Worm (Caenorhabditis elegans): ENCODE data around the gene hat-1.
A peak's percentile ranks its signal among the peaks of the same experiment; 100 is the strongest.

The hat-1 gene

DNA sequence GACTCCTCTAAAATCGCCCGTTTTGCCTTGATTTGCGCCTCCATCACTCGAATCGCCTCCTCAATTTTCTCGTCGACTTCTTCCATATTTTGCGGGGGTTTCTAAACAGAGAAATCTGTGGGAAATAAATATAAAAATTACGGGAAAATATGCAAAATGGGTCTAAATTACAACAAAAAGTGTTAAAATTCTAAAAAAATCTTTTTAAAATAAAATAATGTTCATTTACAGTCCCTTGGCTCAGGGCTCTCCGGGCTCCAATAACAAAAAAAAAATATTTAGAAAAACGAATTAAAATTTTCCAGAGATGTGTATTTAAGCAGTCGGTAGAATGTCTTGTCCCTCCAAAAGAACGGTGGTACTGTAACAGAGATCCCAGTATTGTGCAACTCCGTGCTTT is 16.9 kb upstream of the hat-1 start, which contains the start of gene M03C11.6:
TSS of gene M03C11.6 (minus strand) at position 101 of the 400 bp plus-strand sequence.
- TF ChIP-seq ztf-23 (GFP tag; IDR thresholded peaks at IDR 0.05), result no peak
- no peak for TF ChIP-seq klf-2 (GFP tag; conservative IDR thresholded peaks at IDR 0.05)
- TF ChIP-seq cog-1 (tag; optimal IDR thresholded peaks at IDR 0.05), result no peak
- TF ChIP-seq ztf-29 (GFP tag; IDR thresholded peaks at IDR 0.05), result no peak
- TF ChIP-seq ref-1 (GFP tag; conservative IDR thresholded peaks at IDR 0.05), result no peak
- no peak for TF ChIP-seq tab-1 (GFP tag; IDR thresholded peaks at IDR 0.05)
- no peak for TF ChIP-seq flt-1 (GFP tag; IDR thresholded peaks at IDR 0.05)

DNA sequence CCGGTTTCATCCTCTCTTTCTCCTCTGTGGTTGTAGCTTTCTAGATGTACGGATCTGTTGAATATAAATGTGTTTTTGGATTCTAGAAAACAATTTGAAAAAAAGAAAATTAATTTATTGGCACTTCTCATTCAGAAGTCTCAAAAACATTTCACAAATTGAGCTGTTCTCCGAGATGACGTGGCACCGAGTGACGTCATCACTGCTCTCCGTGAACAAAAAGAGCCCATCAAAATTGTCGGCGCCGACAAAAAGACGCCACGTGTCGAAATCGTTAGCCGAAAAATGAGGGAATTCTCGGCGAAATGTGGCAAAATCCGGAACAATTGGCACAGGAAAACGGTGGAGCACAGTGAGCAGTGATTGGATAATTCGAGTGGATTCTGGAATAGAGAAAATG is 14.6 kb upstream of the hat-1 start:
- TF ChIP-seq med-1 (GFP tag; optimal IDR thresholded peaks at IDR 0.05; ENCODE audit: insufficient read depth) (no peak), ref-1 (GFP tag; conservative IDR thresholded peaks at IDR 0.05) (0 out of 2 replicates have a peak, but pooled peaks have one; percentile 22)

- TF ChIP-seq tab-1 (GFP tag; IDR thresholded peaks at IDR 0.05), result no peak
- no peak for TF ChIP-seq T22C8.4 (GFP tag; IDR thresholded peaks at IDR 0.05)
- TF ChIP-seq med-1 (GFP tag; optimal IDR thresholded peaks at IDR 0.05; ENCODE audit: insufficient read depth), result no peak
- TF ChIP-seq cog-1 (tag; optimal IDR thresholded peaks at IDR 0.05), result no peak
- no peak for TF ChIP-seq ztf-29 (GFP tag; IDR thresholded peaks at IDR 0.05)
- TF ChIP-seq klf-2 (GFP tag; conservative IDR thresholded peaks at IDR 0.05), result no peak
- TF ChIP-seq flt-1 (GFP tag; IDR thresholded peaks at IDR 0.05), result no peak
- TF ChIP-seq ztf-23 (GFP tag; IDR thresholded peaks at IDR 0.05), result no peak
- TF ChIP-seq ref-1 (GFP tag; conservative IDR thresholded peaks at IDR 0.05), result no peak
These were observed 8.8 kb upstream of the hat-1 start, which contains the start of gene ymel-1 for ce11 chrIII:10415822-10416221. ymel-1 (plus strand) TSS chrIII:10416139.

DNA sequence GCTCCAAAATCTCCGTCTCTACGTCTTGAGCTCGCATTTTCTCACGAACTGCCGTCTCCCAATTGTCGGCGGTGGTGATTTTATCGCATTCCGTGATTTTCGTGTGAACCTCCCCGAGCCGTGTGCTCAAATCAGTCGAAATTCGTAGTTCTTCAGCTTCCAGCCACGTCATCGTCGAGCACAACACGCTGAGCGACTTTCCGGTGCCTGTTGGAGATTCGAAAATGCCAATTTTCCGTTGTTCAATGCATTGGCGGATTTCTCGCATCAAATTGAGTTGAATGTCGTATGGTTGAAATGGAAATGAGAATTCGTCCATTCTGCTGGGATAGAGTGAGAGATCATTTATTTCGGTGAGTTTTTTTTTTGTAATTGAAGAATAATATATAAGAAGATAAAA is 2.1 kb downstream of the hat-1 start, which contains the start of the genes M03C11.3 and chl-1:
TSS of gene M03C11.3 (plus strand) at position 153 of the 400 bp plus-strand sequence.
TSS of gene chl-1 (minus strand) at position 323 of the 400 bp plus-strand sequence.
- TF ChIP-seq tab-1 (GFP tag; IDR thresholded peaks at IDR 0.05), result no peak

DNA sequence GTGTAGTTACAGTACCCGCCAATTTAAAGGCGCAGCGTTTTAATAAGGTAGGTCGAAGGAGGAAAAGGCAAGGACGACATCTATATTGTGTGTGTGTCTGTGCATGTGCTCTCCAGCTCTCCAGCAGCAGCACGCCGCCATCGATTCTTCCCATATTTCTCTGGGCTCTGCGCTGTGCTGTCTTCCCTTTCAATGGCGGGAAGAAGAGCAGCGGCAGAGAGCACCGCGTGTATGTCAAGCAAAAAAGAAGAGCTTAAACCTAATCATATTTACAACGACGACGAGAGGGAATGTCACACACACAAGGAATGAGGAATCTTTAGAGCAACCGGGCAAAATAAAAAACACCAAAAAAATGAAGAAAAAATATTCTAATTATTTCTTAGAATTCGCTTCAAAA is 8.1 kb downstream of the hat-1 start:
- TF ChIP-seq ztf-23 (GFP tag; IDR thresholded peaks at IDR 0.05) (no peak), cog-1 (tag; optimal IDR thresholded peaks at IDR 0.05) (no peak), ztf-29 (GFP tag; IDR thresholded peaks at IDR 0.05) (no peak), med-1 (GFP tag; optimal IDR thresholded peaks at IDR 0.05; ENCODE audit: insufficient read depth) (no peak), flt-1 (GFP tag; IDR thresholded peaks at IDR 0.05) (no peak), T22C8.4 (GFP tag; IDR thresholded peaks at IDR 0.05) (no peak), ref-1 (GFP tag; conservative IDR thresholded peaks at IDR 0.05) (no peak), tab-1 (GFP tag; IDR thresholded peaks at IDR 0.05) (no peak), klf-2 (GFP tag; conservative IDR thresholded peaks at IDR 0.05) (no peak)

- no peak for TF ChIP-seq ztf-29 (GFP tag; IDR thresholded peaks at IDR 0.05)
- no peak for TF ChIP-seq T22C8.4 (GFP tag; IDR thresholded peaks at IDR 0.05)
- TF ChIP-seq ztf-23 (GFP tag; IDR thresholded peaks at IDR 0.05), result no peak
- no peak for TF ChIP-seq med-1 (GFP tag; optimal IDR thresholded peaks at IDR 0.05; ENCODE audit: insufficient read depth)
- TF ChIP-seq klf-2 (GFP tag; conservative IDR thresholded peaks at IDR 0.05), result no peak
- TF ChIP-seq flt-1 (GFP tag; IDR thresholded peaks at IDR 0.05), result no peak
- no peak for TF ChIP-seq tab-1 (GFP tag; IDR thresholded peaks at IDR 0.05)
- TF ChIP-seq cog-1 (tag; optimal IDR thresholded peaks at IDR 0.05), result no peak
- TF ChIP-seq ref-1 (GFP tag; conservative IDR thresholded peaks at IDR 0.05), result no peak
These were observed 10.1 kb downstream of the hat-1 start for ce11 chrIII:10396891-10397502.

DNA sequence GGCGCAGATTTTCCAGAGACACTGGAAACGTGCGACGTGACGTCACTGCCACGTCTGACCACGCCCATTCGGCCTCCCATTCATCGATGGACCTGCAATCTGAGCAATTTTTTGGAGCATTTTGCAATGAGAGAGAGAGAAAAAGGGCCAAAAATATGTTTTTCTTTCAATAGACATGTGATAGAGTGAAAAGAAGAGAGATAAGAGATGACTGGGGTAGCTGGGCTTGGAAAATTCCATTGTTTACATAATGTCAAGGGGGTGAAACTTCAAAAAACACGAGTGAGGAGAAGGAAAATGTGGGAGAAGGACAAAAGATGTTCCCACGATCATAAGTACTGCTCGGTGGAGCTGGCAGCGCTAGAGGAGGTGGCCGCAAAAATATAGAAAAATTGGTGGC is 11.1 kb downstream of the hat-1 start, which contains the start of gene M03C11.1:
TSS of gene M03C11.1 (minus strand) at position 101 of the 400 bp plus-strand sequence.
- TF ChIP-seq flt-1 (GFP tag; IDR thresholded peaks at IDR 0.05) (no peak), ztf-23 (GFP tag; IDR thresholded peaks at IDR 0.05) (no peak), T22C8.4 (GFP tag; IDR thresholded peaks at IDR 0.05) (no peak), ztf-29 (GFP tag; IDR thresholded peaks at IDR 0.05) (no peak), ref-1 (GFP tag; conservative IDR thresholded peaks at IDR 0.05) (no peak), klf-2 (GFP tag; conservative IDR thresholded peaks at IDR 0.05) (no peak), med-1 (GFP tag; optimal IDR thresholded peaks at IDR 0.05; ENCODE audit: insufficient read depth) (no peak), tab-1 (GFP tag; IDR thresholded peaks at IDR 0.05) (no peak), cog-1 (tag; optimal IDR thresholded peaks at IDR 0.05) (no peak)

ce11 chrIII:10391628-10392027 is 15.4 kb downstream of the hat-1 start, which contains the start of gene M03C11.9:
M03C11.9 (minus strand) TSS chrIII:10391728.
- no peak for TF ChIP-seq ztf-29 (GFP tag; IDR thresholded peaks at IDR 0.05)
- no peak for TF ChIP-seq cog-1 (tag; optimal IDR thresholded peaks at IDR 0.05)
- no peak for TF ChIP-seq med-1 (GFP tag; optimal IDR thresholded peaks at IDR 0.05; ENCODE audit: insufficient read depth)
- TF ChIP-seq ref-1 (GFP tag; conservative IDR thresholded peaks at IDR 0.05), result no peak
- no peak for TF ChIP-seq klf-2 (GFP tag; conservative IDR thresholded peaks at IDR 0.05)
- TF ChIP-seq T22C8.4 (GFP tag; IDR thresholded peaks at IDR 0.05), result no peak
- no peak for TF ChIP-seq tab-1 (GFP tag; IDR thresholded peaks at IDR 0.05)
- no peak for TF ChIP-seq flt-1 (GFP tag; IDR thresholded peaks at IDR 0.05)
- no peak for TF ChIP-seq ztf-23 (GFP tag; IDR thresholded peaks at IDR 0.05)

DNA sequence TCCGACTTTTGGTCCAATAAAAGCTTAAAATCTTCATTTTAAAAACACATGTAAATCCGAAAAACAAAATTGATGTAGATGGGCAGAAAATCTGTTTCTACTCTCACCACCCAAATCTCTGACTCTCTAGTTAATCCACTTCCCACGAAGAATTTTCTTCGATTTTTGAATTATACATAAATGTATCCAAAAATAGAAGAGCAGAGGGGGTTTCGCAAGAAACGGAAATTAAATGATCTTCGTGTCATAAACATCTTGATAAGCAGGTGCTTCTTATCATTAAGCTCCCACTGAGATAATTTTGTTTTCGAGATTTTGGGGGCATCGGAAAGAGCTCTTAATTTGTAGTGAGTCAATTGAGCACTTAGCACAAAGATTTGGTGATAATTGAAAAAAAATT is 17.4 kb downstream of the hat-1 start:
- TF ChIP-seq flt-1 (GFP tag; IDR thresholded peaks at IDR 0.05), result no peak
- no peak for TF ChIP-seq T22C8.4 (GFP tag; IDR thresholded peaks at IDR 0.05)
- TF ChIP-seq klf-2 (GFP tag; conservative IDR thresholded peaks at IDR 0.05), result no peak
- TF ChIP-seq cog-1 (tag; optimal IDR thresholded peaks at IDR 0.05), result no peak
- TF ChIP-seq tab-1 (GFP tag; IDR thresholded peaks at IDR 0.05), result no peak
- no peak for TF ChIP-seq ref-1 (GFP tag; conservative IDR thresholded peaks at IDR 0.05)
- TF ChIP-seq ztf-23 (GFP tag; IDR thresholded peaks at IDR 0.05), result no peak

ce11 chrIII:10386476-10386875 is 20.6 kb downstream of the hat-1 start, which contains the start of gene C38H2.3:
C38H2.3 (minus strand) TSS chrIII:10386576.
- TF ChIP-seq med-1 (GFP tag; optimal IDR thresholded peaks at IDR 0.05; ENCODE audit: insufficient read depth) (no peak), ref-1 (GFP tag; conservative IDR thresholded peaks at IDR 0.05) (no peak), ztf-23 (GFP tag; IDR thresholded peaks at IDR 0.05) (no peak), klf-2 (GFP tag; conservative IDR thresholded peaks at IDR 0.05) (no peak), cog-1 (tag; optimal IDR thresholded peaks at IDR 0.05) (no peak), ztf-29 (GFP tag; IDR thresholded peaks at IDR 0.05) (no peak), T22C8.4 (GFP tag; IDR thresholded peaks at IDR 0.05) (no peak)

All from whole organism, midembryonic.